Worm (Caenorhabditis elegans) whole organism, L4/young adult: Measurements from ENCODE around the gene C33D9.3.

Experiments
- dao-5 ChIP-seq: sonication (generic microtip); optimal IDR thresholded peaks from 2 replicates; lab custom pipeline; 2016; ENCODE audit warnings: missing genotype, missing genetic modification characterization, moderate library complexity, missing compliant biosample characterization
- him-1 ChIP-seq: sonication (generic microtip); optimal IDR thresholded peaks from 2 replicates; lab custom pipeline; 2016; ENCODE audit warnings: missing genotype, missing genetic modification reagents, missing genetic modification characterization, missing compliant biosample characterization

- no peak for TF ChIP-seq dao-5 (tag; lab: Kevin White, UChicago)
- TF ChIP-seq him-1 (tag; lab: Kevin White, UChicago) = no peak
Measured at ce11 chrIV:8778045-8778444, 14.7 kb downstream of the C33D9.3 start, which contains the start of gene C33D9.6.
